Worm (Caenorhabditis elegans) whole organism, L3 larva: ENCODE measurements around the gene BE10.4.

Experiments used
- R02D3.7 ChIP-seq: fragments of 150-350 bp; optimal IDR thresholded peaks from 2 replicates; lab custom pipeline; 2014; ENCODE audit warnings: missing biosample characterization, missing genetic modification characterization
- ceh-16 ChIP-seq: sonication (generic microtip); optimal IDR thresholded peaks from 2 replicates; lab custom pipeline; 2017; ENCODE audit warnings: missing biosample characterization, missing genetic modification characterization
- elt-3 ChIP-seq, 3 experiments: fragments of 150-350 bp in 1 of 3; sonication (generic microtip) in 2 of 3; optimal IDR thresholded peaks; 2 replicates in 2 of 3; 4 replicates in 1 of 3; lab custom pipeline; 2014 to 2017; ENCODE audit warnings: missing biosample characterization in 3 of 3, missing genetic modification characterization in 3 of 3
- lin-39 ChIP-seq: fragments of 150-350 bp; optimal IDR thresholded peaks from 2 replicates; lab custom pipeline; 2018; ENCODE audit warnings: missing biosample characterization, missing genetic modification reagents, missing genetic modification characterization
- nhr-12 ChIP-seq: fragments of 150-350 bp; optimal IDR thresholded peaks from 2 replicates; lab custom pipeline; 2014; ENCODE audit warnings: missing biosample characterization, missing genetic modification characterization
- nhr-237 ChIP-seq: fragments of 150-350 bp; optimal IDR thresholded peaks from 2 replicates; lab custom pipeline; 2014; ENCODE audit warnings: missing biosample characterization, missing genetic modification characterization
- skn-1 ChIP-seq: fragments of 150-350 bp; optimal IDR thresholded peaks from 2 replicates; lab custom pipeline; 2014; ENCODE audit warnings: missing biosample characterization, missing genetic modification characterization
- snpc-4 ChIP-seq: fragments of 150-350 bp; optimal IDR thresholded peaks from 2 replicates; lab custom pipeline; 2014; ENCODE audit warnings: missing biosample characterization, missing genetic modification characterization
- ztf-11 ChIP-seq: fragments of 150-350 bp; optimal IDR thresholded peaks from 2 replicates; lab custom pipeline; 2014; ENCODE audit warnings: missing biosample characterization, missing genetic modification characterization
- ztf-4 ChIP-seq: fragments of 150-350 bp; optimal IDR thresholded peaks from 2 replicates; lab custom pipeline; 2014; ENCODE audit warnings: missing biosample characterization, missing genetic modification characterization

DNA sequence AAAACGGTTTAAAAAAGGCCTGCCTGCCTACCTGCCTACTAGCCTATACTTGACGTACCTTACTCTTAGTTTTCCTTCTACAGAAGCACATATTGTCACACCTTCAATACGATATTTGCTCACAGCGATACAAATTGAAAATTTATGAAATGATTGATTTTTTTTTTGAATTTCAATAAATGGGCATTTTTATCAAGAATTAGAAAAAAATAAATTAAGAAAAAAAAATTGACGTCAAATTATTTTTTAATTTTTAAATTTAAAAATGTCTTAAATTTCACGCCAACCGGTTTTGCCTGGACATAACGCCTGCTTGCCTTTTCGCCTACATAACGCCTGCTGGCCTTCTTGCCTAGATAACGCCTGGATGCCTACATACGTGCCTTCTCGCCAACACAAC, 6.6 kb upstream of the BE10.4 start, which contains the start of gene BE10.5:
- TF ChIP-seq snpc-4 (tag; lab: Kevin White, UChicago) (no peak), lin-39 (tag; lab: Kevin White, UChicago) (no peak), nhr-12 (tag; lab: Kevin White, UChicago) (no peak), ztf-4 (tag; lab: Kevin White, UChicago) (no peak), skn-1 (tag; lab: Kevin White, UChicago) (no peak), nhr-237 (no peak), elt-3 (tag; optimal IDR thresholded peaks at IDR 0.05; lab: Kevin White, UChicago) (no peak), R02D3.7 (no peak), ceh-16 (tag; lab: Kevin White, UChicago) (no peak), ztf-11 (tag; lab: Kevin White, UChicago) (no peak)
